Worm (Caenorhabditis elegans) whole organism, L3 larva: ENCODE measurements around the gene ZC239.14.

ENCODE experiments used
- ZK546.5 ChIP-seq: sonication (generic microtip); optimal IDR thresholded peaks from 2 replicates; lab custom pipeline; 2017; ENCODE audit warnings: missing biosample characterization, missing genetic modification characterization
- ama-1 ChIP-seq: fragments of 150-350 bp; optimal IDR thresholded peaks from 2 replicates; lab custom pipeline; 2018
- ceh-16 ChIP-seq: sonication (generic microtip); optimal IDR thresholded peaks from 2 replicates; lab custom pipeline; 2017; ENCODE audit warnings: missing biosample characterization, missing genetic modification characterization
- ceh-28 ChIP-seq: fragments of 150-350 bp; optimal IDR thresholded peaks from 2 replicates; lab custom pipeline; 2014; ENCODE audit warnings: missing biosample characterization, missing genetic modification reagents, missing genetic modification characterization
- ceh-82 ChIP-seq: fragments of 150-350 bp; optimal IDR thresholded peaks from 2 replicates; lab custom pipeline; 2014; ENCODE audit warnings: missing biosample characterization, missing genetic modification characterization
- ceh-9 ChIP-seq: sonication (generic microtip); optimal IDR thresholded peaks from 2 replicates; lab custom pipeline; 2018; ENCODE audit warnings: missing biosample characterization, missing genetic modification characterization
- daf-12 ChIP-seq: fragments of 150-350 bp; optimal IDR thresholded peaks from 2 replicates; lab custom pipeline; 2014; ENCODE audit warnings: missing biosample characterization, missing genetic modification reagents, missing genetic modification characterization
- egl-27 ChIP-seq: sonication (generic microtip); optimal IDR thresholded peaks from 4 replicates; lab custom pipeline; 2017; ENCODE audit warnings: missing biosample characterization, missing genetic modification reagents, missing genetic modification characterization
- egl-5 ChIP-seq: fragments of 150-350 bp; optimal IDR thresholded peaks from 2 replicates; lab custom pipeline; 2017; ENCODE audit warnings: missing biosample characterization, missing genetic modification reagents, missing genetic modification characterization, inconsistent platforms
- elt-1 ChIP-seq: fragments of 150-350 bp; optimal IDR thresholded peaks from 2 replicates; lab custom pipeline; 2014; ENCODE audit warnings: missing biosample characterization, missing genetic modification characterization
- elt-2 ChIP-seq: sonication (generic microtip); optimal IDR thresholded peaks from 2 replicates; lab custom pipeline; 2016; ENCODE audit warnings: missing genetic modification reagents, mild to moderate bottlenecking, missing genetic modification characterization, missing compliant biosample characterization
- elt-3 ChIP-seq, 3 experiments: fragments of 150-350 bp in 1 of 3; sonication (generic microtip) in 2 of 3; optimal IDR thresholded peaks; 2 replicates in 2 of 3; 4 replicates in 1 of 3; lab custom pipeline; 2014 to 2017; ENCODE audit warnings: missing biosample characterization in 3 of 3, missing genetic modification characterization in 3 of 3
- eor-1 ChIP-seq, 2 experiments: fragments of 150-350 bp; optimal IDR thresholded peaks; 2 replicates each; lab custom pipeline; 2014 to 2018; ENCODE audit warnings: missing biosample characterization in 2 of 2, missing genetic modification characterization in 2 of 2
- fos-1 ChIP-seq: fragments of 150-350 bp; optimal IDR thresholded peaks from 2 replicates; lab custom pipeline; 2014; ENCODE audit warnings: missing biosample characterization, missing genetic modification characterization
- hmg-11 ChIP-seq: sonication (generic microtip); optimal IDR thresholded peaks from 2 replicates; lab custom pipeline; 2016; ENCODE audit warnings: missing genetic modification characterization, missing compliant biosample characterization
- jun-1 ChIP-seq: fragments of 150-350 bp; optimal IDR thresholded peaks from 2 replicates; lab custom pipeline; 2014; ENCODE audit warnings: missing biosample characterization, missing genetic modification reagents, missing genetic modification characterization
- lin-15B ChIP-seq: fragments of 150-350 bp; optimal IDR thresholded peaks from 2 replicates; lab custom pipeline; 2014; ENCODE audit warnings: missing biosample characterization, missing genetic modification characterization
- lin-39 ChIP-seq: fragments of 150-350 bp; optimal IDR thresholded peaks from 2 replicates; lab custom pipeline; 2018; ENCODE audit warnings: missing biosample characterization, missing genetic modification reagents, missing genetic modification characterization
- lsy-12 ChIP-seq: sonication (generic microtip); optimal IDR thresholded peaks from 2 replicates; lab custom pipeline; 2016; ENCODE audit warnings: mild to moderate bottlenecking, missing genetic modification characterization, missing compliant biosample characterization
- mdl-1 ChIP-seq: fragments of 150-350 bp; optimal IDR thresholded peaks from 2 replicates; lab custom pipeline; 2014; ENCODE audit warnings: missing biosample characterization, missing genetic modification characterization
- mml-1 ChIP-seq: fragments of 150-350 bp; sonication (generic microtip); optimal IDR thresholded peaks from 3 replicates; lab custom pipeline; 2014; ENCODE audit warnings: missing biosample characterization, missing genetic modification characterization
- nfya-1 ChIP-seq: sonication (generic microtip); optimal IDR thresholded peaks from 2 replicates; lab custom pipeline; 2017; ENCODE audit warnings: missing genetic modification characterization, mild to moderate bottlenecking, missing compliant biosample characterization, antibody characterized with exemption, moderate library complexity; ENCODE audit not compliant: insufficient read depth
- nhr-11 ChIP-seq: fragments of 150-350 bp; optimal IDR thresholded peaks from 2 replicates; lab custom pipeline; 2014; ENCODE audit warnings: missing biosample characterization, missing genetic modification characterization
- nhr-12 ChIP-seq: fragments of 150-350 bp; optimal IDR thresholded peaks from 2 replicates; lab custom pipeline; 2014; ENCODE audit warnings: missing biosample characterization, missing genetic modification characterization
- nhr-23 ChIP-seq: fragments of 150-350 bp; optimal IDR thresholded peaks from 2 replicates; lab custom pipeline; 2014; ENCODE audit warnings: missing biosample characterization, missing genetic modification reagents, missing genetic modification characterization
- nhr-237 ChIP-seq: fragments of 150-350 bp; optimal IDR thresholded peaks from 2 replicates; lab custom pipeline; 2014; ENCODE audit warnings: missing biosample characterization, missing genetic modification characterization
- nhr-25 ChIP-seq: sonication (generic microtip); optimal IDR thresholded peaks from 2 replicates; lab custom pipeline; 2017; ENCODE audit warnings: missing biosample characterization, missing genetic modification characterization
- nhr-43 ChIP-seq: sonication (generic microtip); optimal IDR thresholded peaks from 2 replicates; lab custom pipeline; 2016; ENCODE audit warnings: mild to moderate bottlenecking, missing genetic modification characterization, missing compliant biosample characterization; ENCODE audit not compliant: poor library complexity, severe bottlenecking
- nhr-67 ChIP-seq: fragments of 150-350 bp; optimal IDR thresholded peaks from 2 replicates; lab custom pipeline; 2014; ENCODE audit warnings: missing biosample characterization, missing genetic modification characterization
- nhr-76 ChIP-seq: fragments of 150-350 bp; sonication (generic microtip); optimal IDR thresholded peaks from 5 replicates; lab custom pipeline; 2014; ENCODE audit warnings: missing biosample characterization, missing genetic modification characterization
- nhr-77 ChIP-seq: fragments of 150-350 bp; optimal IDR thresholded peaks from 2 replicates; lab custom pipeline; 2014; ENCODE audit warnings: missing biosample characterization, missing genetic modification characterization
- pha-4 ChIP-seq: fragments of 150-350 bp; optimal IDR thresholded peaks from 2 replicates; lab custom pipeline; 2014; ENCODE audit warnings: missing biosample characterization, missing genetic modification reagents, missing genetic modification characterization
- pqm-1 ChIP-seq: fragments of 150-350 bp; optimal IDR thresholded peaks from 2 replicates; lab custom pipeline; 2017; ENCODE audit warnings: missing biosample characterization, missing genetic modification characterization, inconsistent platforms
- sea-2 ChIP-seq: fragments of 150-350 bp; sonication (generic microtip); optimal IDR thresholded peaks from 4 replicates; lab custom pipeline; 2014; ENCODE audit warnings: missing biosample characterization, missing genetic modification reagents, missing genetic modification characterization
- snpc-4 ChIP-seq: fragments of 150-350 bp; optimal IDR thresholded peaks from 2 replicates; lab custom pipeline; 2014; ENCODE audit warnings: missing biosample characterization, missing genetic modification characterization
- zag-1 ChIP-seq: fragments of 150-350 bp; optimal IDR thresholded peaks from 2 replicates; lab custom pipeline; 2014; ENCODE audit warnings: missing biosample characterization, missing genetic modification characterization
- ztf-11 ChIP-seq: fragments of 150-350 bp; optimal IDR thresholded peaks from 2 replicates; lab custom pipeline; 2014; ENCODE audit warnings: missing biosample characterization, missing genetic modification characterization
- ztf-4 ChIP-seq: fragments of 150-350 bp; optimal IDR thresholded peaks from 2 replicates; lab custom pipeline; 2014; ENCODE audit warnings: missing biosample characterization, missing genetic modification characterization

Gene ZC239.14

DNA sequence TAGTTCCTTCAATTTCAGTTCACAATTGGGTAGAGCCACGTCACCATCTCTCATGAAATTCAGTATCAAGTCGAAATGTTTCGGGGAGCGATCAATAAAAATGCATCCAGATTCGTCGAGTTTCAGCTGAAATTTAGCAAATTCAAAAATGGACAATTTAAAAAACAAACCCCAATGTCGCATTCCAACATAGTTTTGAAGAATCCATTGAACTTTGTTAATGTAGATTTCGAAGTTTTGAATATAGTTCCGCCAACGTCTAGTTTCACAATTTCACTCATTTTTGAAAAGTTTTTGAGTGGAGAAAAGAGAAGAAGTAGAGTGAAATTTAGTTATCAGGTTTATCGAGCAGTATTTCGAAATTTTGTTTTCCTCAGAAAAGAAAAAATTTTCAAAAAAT lies at the start of gene ZC239.14:
Gene ZC239.14, minus strand, starts transcription at position 305 of the 400 bp plus-strand sequence.
- TF ChIP-seq pha-4 (tag; lab: Kevin White, UChicago) (no peak), ZK546.5 (tag; lab: Kevin White, UChicago) (no peak), mdl-1 (tag; lab: Kevin White, UChicago) (no peak), daf-12 (tag; lab: Kevin White, UChicago) (no peak), nhr-11 (tag; lab: Kevin White, UChicago) (no peak)

DNA sequence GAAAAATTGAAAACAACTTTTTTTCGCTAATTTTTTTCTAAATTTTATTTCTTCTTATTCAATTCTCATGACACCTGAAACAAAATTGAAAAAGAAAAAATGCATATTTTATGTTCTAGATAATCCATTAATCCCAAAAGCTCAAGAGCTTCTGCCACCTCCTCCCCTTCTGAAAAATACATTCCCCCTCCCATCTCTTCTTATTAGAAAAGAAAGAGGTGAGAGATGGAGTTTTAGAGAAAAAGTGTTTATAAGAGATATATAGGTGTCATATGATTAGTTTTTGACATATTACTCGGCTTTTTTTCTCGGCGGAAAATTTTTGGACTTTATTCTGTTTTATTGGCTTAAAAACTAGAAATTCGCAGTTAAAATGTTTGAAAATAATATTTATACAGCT lies 48.8 kb upstream of the ZC239.14 start:
- TF ChIP-seq ceh-82 (tag; lab: Kevin White, UChicago) (no peak), nhr-237 (no peak), nhr-11 (tag; lab: Kevin White, UChicago) (no peak), elt-3 (tag; optimal IDR thresholded peaks at IDR 0.05; lab: Kevin White, UChicago) (no peak), snpc-4 (no peak), mml-1 (no peak), elt-1 (tag; lab: Kevin White, UChicago) (no peak), nhr-67 (no peak), nhr-23 (tag; lab: Kevin White, UChicago) (no peak), nhr-43 (tag; lab: Kevin White, UChicago) (no peak), egl-27 (tag; lab: Kevin White, UChicago) (no peak), pqm-1 (no peak), hmg-11 (no peak), nhr-77 (tag; lab: Kevin White, UChicago) (no peak), ztf-4 (no peak), nhr-76 (tag; lab: Kevin White, UChicago) (no peak), ZK546.5 (tag; lab: Kevin White, UChicago) (no peak), ceh-28 (tag; lab: Kevin White, UChicago) (no peak), sea-2 (GFP tag; lab: Kevin White, UChicago) (no peak)

DNA sequence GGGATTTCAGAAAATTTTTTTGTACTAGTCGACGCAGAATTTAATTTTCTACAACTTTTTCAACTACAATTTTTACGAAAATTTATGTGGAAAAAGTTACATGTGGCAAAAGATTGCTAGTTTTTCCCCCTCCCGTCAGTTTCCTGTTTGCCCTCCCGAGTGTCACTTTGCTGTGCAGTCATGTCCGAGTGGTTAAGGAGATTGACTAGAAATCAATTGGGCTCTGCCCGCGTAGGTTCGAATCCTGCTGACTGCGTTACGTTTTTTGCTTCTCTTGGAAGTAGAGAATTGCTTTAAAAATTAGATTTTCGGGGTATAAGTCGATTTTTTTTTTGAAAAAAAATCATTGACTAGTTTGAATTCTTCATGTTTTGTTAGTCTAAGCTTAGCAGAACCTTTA lies 46.0 kb upstream of the ZC239.14 start:
- no peak for TF ChIP-seq nhr-25 (tag; lab: Kevin White, UChicago)
- no peak for TF ChIP-seq ama-1 (lab: Kevin White, UChicago)
- peak; percentile 17 for TF ChIP-seq pha-4 (tag; lab: Kevin White, UChicago)
- TF ChIP-seq nfya-1: peak; percentile 8

ce11 chrII:3267365-3267764 lies 45.5 kb upstream of the ZC239.14 start, which contains the start of gene F02E11.7:
TSS of gene F02E11.7 (plus strand) at chrII:3267665.
- no peak for TF ChIP-seq ceh-28 (tag; lab: Kevin White, UChicago)
- TF ChIP-seq pqm-1: no peak
- no peak for TF ChIP-seq zag-1 (tag; lab: Kevin White, UChicago)
- no peak for TF ChIP-seq fos-1
- TF ChIP-seq ceh-9 (tag; lab: Kevin White, UChicago): no peak
- no peak for TF ChIP-seq jun-1 (tag; lab: Kevin White, UChicago)
- no peak for TF ChIP-seq lin-39 (tag; lab: Kevin White, UChicago)
- TF ChIP-seq lsy-12 (tag; lab: Kevin White, UChicago): no peak
- no peak for TF ChIP-seq nhr-76 (tag; lab: Kevin White, UChicago)
- TF ChIP-seq eor-1 (tag; optimal IDR thresholded peaks at IDR 0.05; lab: Kevin White, UChicago): no peak
- TF ChIP-seq elt-2 (tag; lab: Kevin White, UChicago): no peak
- no peak for TF ChIP-seq nhr-237
- no peak for TF ChIP-seq ceh-16 (tag; lab: Kevin White, UChicago)
- no peak for TF ChIP-seq sea-2 (GFP tag; lab: Kevin White, UChicago)
- no peak for TF ChIP-seq lin-15B

ce11 chrII:3264704-3265103 lies 42.9 kb upstream of the ZC239.14 start:
- TF ChIP-seq nhr-12: no peak
- no peak for TF ChIP-seq mdl-1 (tag; lab: Kevin White, UChicago)
- TF ChIP-seq ceh-9 (tag; lab: Kevin White, UChicago): no peak
- no peak for TF ChIP-seq ztf-11
- no peak for TF ChIP-seq nhr-23 (tag; lab: Kevin White, UChicago)
- no peak for TF ChIP-seq lin-15B
- no peak for TF ChIP-seq fos-1
- TF ChIP-seq zag-1 (tag; lab: Kevin White, UChicago): no peak
- no peak for TF ChIP-seq egl-5 (tag; lab: Kevin White, UChicago)
- no peak for TF ChIP-seq nhr-237
